Worm (Caenorhabditis elegans): ENCODE measurements around the gene C16D9.3.

DNA sequence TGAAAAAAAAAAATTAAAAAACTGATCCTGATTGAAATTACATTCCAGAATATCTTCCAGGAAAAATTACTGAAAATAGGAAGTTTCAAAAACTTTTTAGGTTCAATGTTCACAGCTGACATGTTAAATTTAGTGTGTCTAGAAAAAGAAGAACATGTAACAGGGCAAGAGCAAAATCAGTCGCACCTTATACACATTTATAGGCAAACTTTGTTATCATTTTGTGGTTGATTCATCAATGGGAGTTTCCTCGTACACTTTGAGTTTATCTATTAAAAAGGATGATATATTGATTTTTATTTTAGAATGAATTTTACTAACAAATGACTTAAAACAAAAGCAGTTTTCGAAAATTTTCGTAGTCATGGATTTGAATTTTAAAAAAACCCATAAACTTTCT, 3.4 kb upstream of the C16D9.3 start:
- no peak for TF ChIP-seq tab-1 (GFP tag; IDR thresholded peaks at IDR 0.05)
- TF ChIP-seq ref-1 (GFP tag; conservative IDR thresholded peaks at IDR 0.05), result no peak
- no peak for TF ChIP-seq cog-1 (tag; optimal IDR thresholded peaks at IDR 0.05)
- TF ChIP-seq flt-1 (GFP tag; IDR thresholded peaks at IDR 0.05), result no peak
- no peak for TF ChIP-seq klf-2 (GFP tag; conservative IDR thresholded peaks at IDR 0.05)
